Fruit fly (Drosophila melanogaster) whole organism, embryonic: Measurements from ENCODE around the gene CheA7a.

Experiments used
- B-H1 ChIP-seq: fragments of 200-800 bp; sonication (Bioruptor generic); IDR thresholded peaks from 3 replicates; pipeline ENCODE4 v1.3.6; 2022; ENCODE audit warnings: missing biosample characterization, missing genetic modification characterization
- CG13775 ChIP-seq: fragments of 200-800 bp; sonication (Bioruptor generic); optimal IDR thresholded peaks from 3 replicates; lab custom pipeline; 2017; ENCODE audit warnings: missing biosample characterization, mild to moderate bottlenecking, missing genetic modification characterization
- CG14014 ChIP-seq: fragments of 200-800 bp; sonication (Bioruptor generic); IDR thresholded peaks from 2 replicates; pipeline ENCODE4 v1.3.6; 2022; ENCODE audit warnings: missing biosample characterization, missing genetic modification characterization
- CG14965 ChIP-seq: fragments of 200-800 bp; sonication (Bioruptor generic); optimal IDR thresholded peaks from 2 replicates; lab custom pipeline; 2016; ENCODE audit warnings: missing biosample characterization, missing genetic modification characterization, borderline replicate concordance
- CG15696 ChIP-seq: fragments of 200-800 bp; sonication (Bioruptor generic); optimal IDR thresholded peaks from 2 replicates; lab custom pipeline; 2019; ENCODE audit warnings: missing biosample characterization, mild to moderate bottlenecking, missing genetic modification characterization, moderate library complexity
- CG1603 ChIP-seq: fragments of 200-800 bp; sonication (Bioruptor generic); optimal IDR thresholded peaks from 2 replicates; lab custom pipeline; 2019; ENCODE audit warnings: missing biosample characterization, mild to moderate bottlenecking, missing genetic modification characterization, moderate library complexity
- CG17829 ChIP-seq: fragments of 200-800 bp; optimal IDR thresholded peaks from 2 replicates; lab custom pipeline; 2019; ENCODE audit warnings: missing biosample characterization, mild to moderate bottlenecking, missing genetic modification characterization, moderate library complexity
- CG32532 ChIP-seq: fragments of 200-800 bp; sonication (Bioruptor generic); IDR thresholded peaks from 2 replicates; pipeline ENCODE4 v1.3.6; 2022; ENCODE audit warnings: missing biosample characterization, missing genetic modification characterization
- CG4282 ChIP-seq: fragments of 200-800 bp; sonication (Bioruptor generic); optimal IDR thresholded peaks from 2 replicates; lab custom pipeline; 2016; ENCODE audit warnings: missing biosample characterization, missing genetic modification characterization
- CG6254 ChIP-seq: fragments of 200-800 bp; sonication (Bioruptor generic); optimal IDR thresholded peaks from 3 replicates; lab custom pipeline; 2017; ENCODE audit warnings: mild to moderate bottlenecking, missing biosample characterization, missing genetic modification reagents, missing genetic modification characterization
- CG7357 ChIP-seq: fragments of 200-800 bp; sonication (Bioruptor generic); IDR thresholded peaks from 3 replicates; pipeline ENCODE4 v1.3.6; 2022; ENCODE audit warnings: missing biosample characterization, missing genetic modification characterization
- CG8944 ChIP-seq: fragments of 200-800 bp; sonication (Bioruptor generic); optimal IDR thresholded peaks from 3 replicates; lab custom pipeline; 2016; ENCODE audit warnings: missing biosample characterization, missing genetic modification characterization
- CG9215 ChIP-seq: fragments of 200-800 bp; sonication (Bioruptor generic); IDR thresholded peaks from 2 replicates; pipeline ENCODE4 v1.3.6; 2022; ENCODE audit warnings: missing biosample characterization, missing genetic modification characterization
- CG9437 ChIP-seq: fragments of 200-800 bp; sonication (Bioruptor generic); optimal IDR thresholded peaks from 2 replicates; lab custom pipeline; 2018; ENCODE audit warnings: missing biosample characterization, mild to moderate bottlenecking, missing genetic modification characterization
- D19A ChIP-seq: fragments of 200-800 bp; optimal IDR thresholded peaks from 3 replicates; lab custom pipeline; 2019; ENCODE audit warnings: missing biosample characterization, mild to moderate bottlenecking, missing genetic modification characterization, moderate library complexity
- Fer3 ChIP-seq: fragments of 200-800 bp; sonication (Bioruptor generic); optimal IDR thresholded peaks from 2 replicates; lab custom pipeline; 2018; ENCODE audit warnings: missing biosample characterization, mild to moderate bottlenecking, missing genetic modification characterization, moderate library complexity
- H15 ChIP-seq: fragments of 200-800 bp; sonication (Bioruptor generic); IDR thresholded peaks from 3 replicates; pipeline ENCODE4 v1.3.6; 2022; ENCODE audit warnings: missing biosample characterization, missing genetic modification characterization
- H2.0 ChIP-seq: fragments of 200-800 bp; sonication (Bioruptor generic); IDR thresholded peaks from 2 replicates; pipeline ENCODE4 v1.3.6; 2022; ENCODE audit warnings: missing biosample characterization, missing genetic modification characterization
- HHEX ChIP-seq: fragments of 200-800 bp; sonication (Bioruptor generic); optimal IDR thresholded peaks from 3 replicates; lab custom pipeline; 2017; ENCODE audit warnings: missing biosample characterization, mild to moderate bottlenecking, missing genetic modification characterization, missing genetic modification reagents
- Mad ChIP-seq: fragments of 200-800 bp; sonication (Bioruptor generic); optimal IDR thresholded peaks from 2 replicates; lab custom pipeline; 2016; ENCODE audit warnings: missing biosample characterization, missing genetic modification characterization
- Meics ChIP-seq: fragments of 200-800 bp; sonication (Bioruptor generic); optimal IDR thresholded peaks from 2 replicates; lab custom pipeline; 2017; ENCODE audit warnings: missing biosample characterization, mild to moderate bottlenecking, missing genetic modification characterization
- Mes4 ChIP-seq: fragments of 200-800 bp; sonication (Bioruptor generic); optimal IDR thresholded peaks from 2 replicates; lab custom pipeline; 2016; ENCODE audit warnings: missing biosample characterization, missing genetic modification characterization
- NK7.1 ChIP-seq: fragments of 200-800 bp; sonication (Bioruptor generic); optimal IDR thresholded peaks from 3 replicates; lab custom pipeline; 2016; ENCODE audit warnings: missing biosample characterization, missing genetic modification characterization
- Nf-YA ChIP-seq: fragments of 200-800 bp; sonication (Bioruptor generic); IDR thresholded peaks from 2 replicates; pipeline ENCODE4 v1.3.6; 2022; ENCODE audit warnings: missing biosample characterization, missing genetic modification characterization
- Opbp ChIP-seq: fragments of 200-800 bp; sonication (Bioruptor generic); IDR thresholded peaks from 3 replicates; pipeline ENCODE4 v1.3.6; 2022; ENCODE audit warnings: missing biosample characterization, missing genetic modification characterization; ENCODE audit not compliant: partially characterized antibody
- Sox102F ChIP-seq: fragments of 200-800 bp; sonication (Bioruptor generic); optimal IDR thresholded peaks from 2 replicates; lab custom pipeline; 2018; ENCODE audit warnings: missing biosample characterization, mild to moderate bottlenecking, missing genetic modification characterization, moderate library complexity
- aop ChIP-seq: fragments of 200-800 bp; sonication (Bioruptor generic); IDR thresholded peaks from 2 replicates; pipeline ENCODE4 v1.3.6; 2022; ENCODE audit warnings: missing biosample characterization, missing genetic modification characterization
- ara ChIP-seq: fragments of 200-800 bp; sonication (Bioruptor generic); IDR thresholded peaks from 2 replicates; pipeline ENCODE4 v1.3.6; 2022; ENCODE audit warnings: missing biosample characterization, missing genetic modification characterization
- ase ChIP-seq: fragments of 200-800 bp; sonication (Bioruptor generic); IDR thresholded peaks from 3 replicates; pipeline ENCODE4 v1.3.6; 2022; ENCODE audit warnings: missing biosample characterization, missing genetic modification characterization
- bigmax ChIP-seq: fragments of 200-800 bp; sonication (Bioruptor generic); optimal IDR thresholded peaks from 2 replicates; lab custom pipeline; 2018; ENCODE audit warnings: missing biosample characterization, mild to moderate bottlenecking, missing genetic modification characterization
- chm ChIP-seq: fragments of 200-800 bp; sonication (Bioruptor generic); IDR thresholded peaks from 2 replicates; pipeline ENCODE4 v1.3.6; 2022; ENCODE audit warnings: missing biosample characterization, missing genetic modification characterization
- croc ChIP-seq: fragments of 200-800 bp; sonication (Bioruptor generic); conservative IDR thresholded peaks from 3 replicates; pipeline ENCODE4 v1.3.6; 2022; ENCODE audit warnings: missing biosample characterization, missing genetic modification characterization
- dati ChIP-seq: fragments of 200-800 bp; sonication (Bioruptor generic); IDR thresholded peaks from 2 replicates; pipeline ENCODE4 v1.3.6; 2022; ENCODE audit warnings: missing biosample characterization, missing genetic modification characterization
- fd3F ChIP-seq: fragments of 200-800 bp; sonication (Bioruptor generic); optimal IDR thresholded peaks from 2 replicates; lab custom pipeline; 2018; ENCODE audit warnings: missing biosample characterization, mild to moderate bottlenecking, missing genetic modification characterization, moderate library complexity
- gcm ChIP-seq: fragments of 200-800 bp; sonication (Bioruptor generic); optimal IDR thresholded peaks from 2 replicates; lab custom pipeline; 2019; ENCODE audit warnings: missing biosample characterization, mild to moderate bottlenecking, missing genetic modification characterization, moderate library complexity
- lbe ChIP-seq: fragments of 200-800 bp; sonication (Bioruptor generic); optimal IDR thresholded peaks from 2 replicates; lab custom pipeline; 2016; ENCODE audit warnings: missing biosample characterization, mild to moderate bottlenecking, missing genetic modification characterization
- lmd ChIP-seq: fragments of 200-800 bp; sonication (Bioruptor generic); IDR thresholded peaks from 2 replicates; pipeline ENCODE4 v1.3.6; 2022; ENCODE audit warnings: missing biosample characterization, missing genetic modification characterization
- nmo ChIP-seq: fragments of 200-800 bp; sonication (Bioruptor generic); optimal IDR thresholded peaks from 2 replicates; lab custom pipeline; 2018; ENCODE audit warnings: missing biosample characterization, mild to moderate bottlenecking, missing genetic modification characterization, moderate library complexity
- oc ChIP-seq: fragments of 200-800 bp; sonication (Bioruptor generic); optimal IDR thresholded peaks from 2 replicates; lab custom pipeline; 2018; ENCODE audit warnings: missing biosample characterization, mild to moderate bottlenecking, missing genetic modification characterization, moderate library complexity
- pan ChIP-seq, 4 experiments: fragments of >200 bp in 3 of 4; fragments of 200-800 bp in 1 of 4; sonication (Bioruptor generic) in 1 of 4; optimal IDR thresholded peaks in 3 of 4; IDR thresholded peaks in 1 of 4; 2 replicates each; pipeline versions ENCODE4 v1.3.6 to Lab custom; 2017 to 2022; ENCODE audit warnings: missing biosample characterization in 2 of 4, missing genetic modification characterization in 2 of 4, mixed read lengths in 1 of 4
- psq ChIP-seq: fragments of 200-800 bp; sonication (Bioruptor generic); optimal IDR thresholded peaks from 2 replicates; lab custom pipeline; 2017; ENCODE audit warnings: missing biosample characterization, missing genetic modification characterization
- rib ChIP-seq: fragments of 200-800 bp; sonication (Bioruptor generic); IDR thresholded peaks from 2 replicates; pipeline ENCODE4 v1.3.6; 2022; ENCODE audit warnings: missing biosample characterization, missing genetic modification characterization
- scrt ChIP-seq: fragments of 200-800 bp; sonication (Bioruptor generic); optimal IDR thresholded peaks from 2 replicates; lab custom pipeline; 2018; ENCODE audit warnings: missing biosample characterization, mild to moderate bottlenecking, missing genetic modification characterization, moderate library complexity
- sd ChIP-seq: fragments of 200-800 bp; sonication (Bioruptor generic); optimal IDR thresholded peaks from 3 replicates; lab custom pipeline; 2018; ENCODE audit warnings: missing biosample characterization, mild to moderate bottlenecking, missing genetic modification characterization, moderate library complexity
- sens-2 ChIP-seq: fragments of 200-800 bp; sonication (Bioruptor generic); IDR thresholded peaks from 2 replicates; pipeline ENCODE4 v1.3.6; 2022; ENCODE audit warnings: missing biosample characterization, missing genetic modification characterization
- seq ChIP-seq: fragments of 200-800 bp; sonication (Bioruptor generic); IDR thresholded peaks from 2 replicates; pipeline ENCODE4 v1.3.6; 2022; ENCODE audit warnings: missing biosample characterization, missing genetic modification characterization
- so ChIP-seq: fragments of 200-800 bp; sonication (Bioruptor generic); IDR thresholded peaks from 3 replicates; pipeline ENCODE4 v1.3.6; 2022; ENCODE audit warnings: missing biosample characterization, missing genetic modification characterization
- tgo ChIP-seq: fragments of 200-800 bp; sonication (Bioruptor generic); IDR thresholded peaks from 3 replicates; pipeline ENCODE4 v1.3.6; 2022; ENCODE audit warnings: missing biosample characterization, missing genetic modification characterization
- tll ChIP-seq, 2 experiments: fragments of 200-800 bp in 1 of 2; fragments of >200 bp in 1 of 2; sonication (Bioruptor generic) in 1 of 2; optimal IDR thresholded peaks; 2 replicates each; lab custom pipeline; 2017 to 2019; ENCODE audit warnings: missing biosample characterization in 2 of 2, missing genetic modification characterization in 2 of 2, mild to moderate bottlenecking in 1 of 2, moderate library complexity in 1 of 2
- unpg ChIP-seq: fragments of 200-800 bp; sonication (Bioruptor generic); optimal IDR thresholded peaks from 3 replicates; lab custom pipeline; 2018; ENCODE audit warnings: missing biosample characterization, mild to moderate bottlenecking, missing genetic modification characterization, moderate library complexity

CheA7a gene

DNA sequence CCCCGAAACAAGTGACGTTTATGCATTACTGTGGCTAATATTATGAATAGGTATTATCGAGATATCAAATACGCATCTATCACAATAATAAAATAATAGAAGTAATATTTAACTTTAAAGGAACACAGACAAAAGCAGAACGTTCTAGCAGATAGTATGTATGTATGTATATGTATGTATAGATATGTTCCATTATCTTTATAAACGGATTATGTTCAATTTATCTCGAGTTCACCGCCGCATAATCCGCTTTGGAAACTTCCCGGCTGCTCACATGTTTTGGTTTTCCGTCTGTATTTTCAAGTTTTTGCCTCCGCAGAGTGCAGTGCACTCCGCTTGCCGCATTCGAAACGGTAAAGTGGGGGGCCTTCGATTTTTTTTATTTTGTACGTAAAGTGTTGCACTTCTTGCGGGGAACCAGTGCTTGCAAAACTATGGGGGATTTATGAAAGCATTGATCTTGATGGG lies 42.4 kb upstream of the CheA7a start (continued):
- TF ChIP-seq croc (GFP tag; lab: Robert Waterston, UW): peak; percentile 49; the same call in 1 of the 3 replicates
- 0 out of 3 replicates have a peak, but pooled peaks have one; percentile 11 for TF ChIP-seq so
- no peak for TF ChIP-seq rib
- peak; percentile 64 for TF ChIP-seq nmo (GFP tag; lab: Kevin White, UChicago)
- TF ChIP-seq Fer3: peak; percentile 12
- no peak for TF ChIP-seq aop (GFP tag; lab: Robert Waterston, UW)
- peak; percentile 50 for TF ChIP-seq gcm (GFP tag; lab: Kevin White, UChicago)
- TF ChIP-seq CG9437: no peak
- TF ChIP-seq Sox102F (GFP tag; lab: Kevin White, UChicago): peak; percentile 47
- TF ChIP-seq ara (GFP tag; lab: Robert Waterston, UW): peak; percentile 48; the same call in 1 of the 2 replicates
- peak; percentile 68 for TF ChIP-seq oc (tag; lab: Kevin White, UChicago)
- TF ChIP-seq unpg: peak; percentile 69
- TF ChIP-seq CG14965 (GFP tag; lab: Kevin White, UChicago): no peak
- TF ChIP-seq CG15696: peak; percentile 10
- TF ChIP-seq HHEX (GFP tag; lab: Kevin White, UChicago): no peak
- TF ChIP-seq pan (optimal IDR thresholded peaks at IDR 0.05; lab: Kevin White, UChicago): no peak
- TF ChIP-seq pan (GFP tag; optimal IDR thresholded peaks at IDR 0.05 in 1 of 2, IDR thresholded peaks at IDR 0.05 in 1 of 2): no peak
- TF ChIP-seq CG14014 (GFP tag; lab: Robert Waterston, UW): no peak
- TF ChIP-seq dati: no peak
- no peak for TF ChIP-seq CG4282 (GFP tag; lab: Kevin White, UChicago)
- no peak for TF ChIP-seq bigmax (GFP tag; lab: Kevin White, UChicago)
- peak; percentile 10; the same call in 1 of the 2 replicates for TF ChIP-seq chm (GFP tag; lab: Robert Waterston, UW)
- TF ChIP-seq CG7357: no peak
- peak; percentile 66 for TF ChIP-seq CG1603
- TF ChIP-seq sens-2: peak; percentile 19
- TF ChIP-seq H15 (GFP tag; lab: Robert Waterston, UW): 0 out of 3 replicates have a peak, but pooled peaks have one; percentile 34
- no peak for TF ChIP-seq CG13775 (GFP tag; lab: Kevin White, UChicago)
- no peak for TF ChIP-seq Meics (GFP tag; lab: Kevin White, UChicago)
- peak; percentile 51 for TF ChIP-seq D19A (tag; lab: Kevin White, UChicago)
- peak; percentile 59 for TF ChIP-seq CG17829
- TF ChIP-seq tgo (GFP tag; lab: Robert Waterston, UW): no peak
- TF ChIP-seq ase (GFP tag; lab: Robert Waterston, UW): no peak
- no peak for TF ChIP-seq Nf-YA (GFP tag; lab: Robert Waterston, UW)
- no peak for TF ChIP-seq sd (tag; lab: Kevin White, UChicago)
- peak in 1 of 2 experiments; percentile 7 for TF ChIP-seq tll (GFP tag; optimal IDR thresholded peaks at IDR 0.05; lab: Kevin White, UChicago)
- TF ChIP-seq CG8944: no peak
- TF ChIP-seq lmd: no peak
- TF ChIP-seq CG6254: peak; percentile 24
- TF ChIP-seq Mad: no peak
- no peak for TF ChIP-seq B-H1
- TF ChIP-seq H2.0: no peak
- TF ChIP-seq Mes4 (GFP tag; lab: Kevin White, UChicago): no peak
- 0 out of 2 replicates have a peak, but pooled peaks have one; percentile 23 for TF ChIP-seq seq (GFP tag; lab: Robert Waterston, UW)
- TF ChIP-seq Opbp (GFP tag; lab: Robert Waterston, UW): no peak
- peak; percentile 56 for TF ChIP-seq lbe (GFP tag; lab: Kevin White, UChicago)
- TF ChIP-seq CG32532 (GFP tag; lab: Robert Waterston, UW): no peak
- no peak for TF ChIP-seq fd3F (GFP tag; lab: Kevin White, UChicago)
- no peak for TF ChIP-seq NK7.1 (GFP tag; lab: Kevin White, UChicago)
- no peak for TF ChIP-seq CG9215 (GFP tag; lab: Robert Waterston, UW)
- TF ChIP-seq psq (GFP tag; lab: Kevin White, UChicago): no peak
- no peak for TF ChIP-seq scrt (GFP tag; lab: Kevin White, UChicago)
